Worm (Caenorhabditis elegans) whole organism, young adult: ENCODE measurements around the gene mppb-1.

Source experiments
- C06A6.2 ChIP-seq: fragments of 200-800 bp; sonication (Bioruptor generic); conservative IDR thresholded peaks from 2 replicates; pipeline ENCODE4 v1.3.6; 2022; ENCODE audit warnings: missing genetic modification characterization, missing compliant biosample characterization
- T07F8.4 ChIP-seq: sonication (generic microtip); optimal IDR thresholded peaks from 2 replicates; lab custom pipeline; 2016; ENCODE audit warnings: mild to moderate bottlenecking, missing genetic modification characterization, moderate library complexity, missing compliant biosample characterization
- ccch-3 ChIP-seq: fragments of 200-800 bp; sonication (Bioruptor generic); optimal IDR thresholded peaks from 2 replicates; lab custom pipeline; 2018; ENCODE audit warnings: mild to moderate bottlenecking, missing genetic modification characterization, missing compliant biosample characterization
- dpl-1 ChIP-seq: fragments of 150-350 bp; optimal IDR thresholded peaks from 2 replicates; lab custom pipeline; 2014; ENCODE audit warnings: missing biosample characterization, missing genetic modification reagents, missing genetic modification characterization
- efl-1 ChIP-seq: fragments of 150-350 bp; optimal IDR thresholded peaks from 2 replicates; lab custom pipeline; 2014; ENCODE audit warnings: missing biosample characterization, missing genetic modification reagents, missing genetic modification characterization
- hlh-26 ChIP-seq: fragments of 200-800 bp; sonication (Bioruptor generic); conservative IDR thresholded peaks from 2 replicates; pipeline ENCODE4 v1.3.6; 2022; ENCODE audit warnings: missing genetic modification reagents, missing genetic modification characterization, missing compliant biosample characterization
- lin-35 ChIP-seq, 3 experiments: fragments of 150-350 bp in 2 of 3; sonication (generic microtip) in 1 of 3; optimal IDR thresholded peaks; 2 replicates each; lab custom pipeline; 2014 to 2018; ENCODE audit warnings: missing biosample characterization in 3 of 3, missing genetic modification characterization in 3 of 3, missing genetic modification reagents in 3 of 3
- mcd-1 ChIP-seq: fragments of 200-800 bp; sonication (Bioruptor generic); IDR thresholded peaks from 2 replicates; pipeline ENCODE4 v1.3.6; 2022; ENCODE audit warnings: missing genetic modification reagents, missing genetic modification characterization, missing compliant biosample characterization
- mel-28 ChIP-seq: sonication (generic microtip); optimal IDR thresholded peaks from 2 replicates; lab custom pipeline; 2016; ENCODE audit warnings: borderline replicate concordance, mild to moderate bottlenecking, missing genetic modification characterization, missing compliant biosample characterization
- nhr-120 ChIP-seq: fragments of 200-800 bp; sonication (Bioruptor generic); IDR thresholded peaks from 2 replicates; pipeline ENCODE4 v1.3.6; 2022; ENCODE audit warnings: missing genetic modification characterization, missing compliant biosample characterization
- snpc-4 ChIP-seq, 5 experiments: fragments of 150-350 bp in 1 of 5; sonication (generic microtip) in 4 of 5; optimal IDR thresholded peaks; 2 replicates each; lab custom pipeline; 2014 to 2018; ENCODE audit warnings: missing genetic modification characterization in 5 of 5, missing biosample characterization in 3 of 5, antibody characterized with exemption in 2 of 5, mild to moderate bottlenecking in 2 of 5, missing compliant biosample characterization in 2 of 5, missing genotype in 2 of 5, moderate library complexity in 2 of 5, missing genetic modification reagents in 1 of 5
- unc-130 ChIP-seq: sonication (generic microtip); optimal IDR thresholded peaks from 2 replicates; lab custom pipeline; 2016; ENCODE audit warnings: missing genetic modification reagents, missing genetic modification characterization, missing compliant biosample characterization
- unc-62 ChIP-seq: fragments of 150-350 bp; optimal IDR thresholded peaks from 2 replicates; lab custom pipeline; 2014; ENCODE audit warnings: missing biosample characterization, missing genetic modification reagents, missing genetic modification characterization

- TF ChIP-seq mel-28 (tag; lab: Kevin White, UChicago) (no peak), unc-130 (no peak), hlh-26 (GFP tag; lab: Robert Waterston, UW) (no peak), lin-35 (GFP tag; optimal IDR thresholded peaks at IDR 0.05; lab: Kevin White, UChicago) (no peak), T07F8.4 (tag; lab: Kevin White, UChicago) (no peak), dpl-1 (GFP tag; lab: Kevin White, UChicago) (no peak), efl-1 (GFP tag; lab: Kevin White, UChicago) (no peak), ccch-3 (no peak), snpc-4 (GFP tag; optimal IDR thresholded peaks at IDR 0.05; lab: Kevin White, UChicago) (no peak), snpc-4 (tag; optimal IDR thresholded peaks at IDR 0.05; lab: Kevin White, UChicago) (no peak), C06A6.2 (GFP tag; lab: Robert Waterston, UW) (no peak), unc-62 (GFP tag; lab: Kevin White, UChicago) (no peak), nhr-120 (GFP tag; lab: Robert Waterston, UW) (no peak), mcd-1 (GFP tag; lab: Robert Waterston, UW) (no peak)
Observed at ce11 chrIV:9118348-9118747, 43.9 kb downstream of the mppb-1 start.
